Fruit fly (Drosophila melanogaster) whole organism, larva: ENCODE measurements around the gene CG42324.

Experiments used
- noc ChIP-seq: fragments of 200-800 bp; sonication (Bioruptor generic); optimal IDR thresholded peaks from 3 replicates; lab custom pipeline; 2019; ENCODE audit warnings: missing biosample characterization, mild to moderate bottlenecking, missing genetic modification characterization, moderate library complexity

The CG42324 gene

DNA sequence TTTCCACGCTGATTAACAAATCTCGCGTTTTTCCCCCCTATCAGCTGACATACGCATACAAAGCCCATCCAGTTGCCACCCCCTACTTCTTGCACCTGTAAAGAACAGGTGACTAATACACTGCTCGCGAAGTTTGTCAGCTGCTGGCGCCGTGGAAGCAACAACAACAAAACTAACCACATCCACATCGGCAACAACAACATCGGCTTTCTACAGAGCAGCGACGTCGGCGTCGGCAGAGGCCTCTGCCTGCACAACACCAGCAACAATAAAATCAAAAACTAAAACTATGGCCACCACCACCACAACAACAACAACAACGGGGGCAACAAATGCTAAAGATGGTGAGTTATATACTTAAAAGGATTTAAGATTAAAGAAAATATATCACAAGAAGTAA is 44.2 kb downstream of the CG42324 start:
- no peak for TF ChIP-seq noc (tag; lab: Kevin White, UChicago)

DNA sequence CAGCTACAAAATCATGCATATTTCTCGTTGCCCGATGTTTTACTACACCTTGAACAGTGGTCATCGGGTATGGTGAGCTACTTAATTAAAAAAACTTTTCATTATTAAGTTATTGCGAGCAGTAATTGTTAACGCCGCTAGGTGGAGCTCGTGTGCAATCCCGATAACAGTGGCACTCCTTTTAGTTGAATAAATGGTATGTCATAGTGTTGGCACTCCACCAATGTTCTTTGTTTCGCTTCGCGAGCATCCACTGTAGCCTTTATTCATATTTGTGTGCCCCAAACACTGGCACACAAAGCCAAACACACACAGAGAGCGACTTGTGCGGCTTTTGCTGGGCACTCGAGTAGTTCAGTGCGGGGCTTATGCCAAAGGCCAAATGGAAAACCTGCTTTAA is 45.6 kb downstream of the CG42324 start:
- TF ChIP-seq noc (tag; lab: Kevin White, UChicago) = peak; percentile 81

DNA sequence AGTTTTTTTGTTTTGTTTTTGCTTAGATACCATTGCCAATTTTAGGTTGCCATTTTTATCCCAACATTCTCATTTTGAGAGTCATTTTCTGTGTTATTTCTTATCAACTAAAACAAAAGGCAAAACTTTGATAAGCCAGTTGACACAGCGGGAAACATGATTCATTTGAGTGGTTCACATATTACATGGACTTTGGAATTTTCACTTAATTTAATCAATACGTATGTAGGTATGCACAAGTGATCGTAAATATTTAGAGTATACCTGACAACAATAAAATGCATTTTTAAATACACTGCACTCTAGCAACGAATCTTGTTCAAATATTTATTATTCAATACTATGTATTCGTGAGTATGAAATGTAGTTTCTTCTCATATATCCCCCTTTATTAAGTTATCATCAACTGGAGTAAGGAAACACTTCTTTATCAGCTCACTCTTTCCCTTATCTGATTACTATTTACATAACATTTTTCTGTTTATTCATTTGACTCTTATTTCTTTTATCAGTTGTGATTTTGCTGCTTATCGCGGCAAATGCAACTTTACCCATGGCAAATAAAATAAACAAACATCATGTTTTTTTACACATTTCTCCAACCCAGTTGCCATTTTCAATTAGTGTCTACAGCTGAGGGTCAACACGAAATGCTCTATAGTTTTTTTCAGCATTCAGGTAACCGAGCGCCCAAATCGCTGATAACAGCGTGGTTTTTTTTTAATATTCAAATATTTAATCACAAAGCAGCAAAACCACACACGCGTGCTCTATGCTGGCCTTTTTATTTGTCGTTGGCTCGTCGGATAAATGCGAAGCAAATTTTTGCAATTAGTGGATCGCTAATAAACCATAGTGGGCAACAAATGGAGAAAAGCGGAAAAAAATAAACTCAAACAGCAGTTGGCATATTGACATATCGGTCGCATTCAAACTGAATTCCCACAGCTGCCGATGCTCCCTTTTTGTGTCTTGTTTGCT is 46.6 kb downstream of the CG42324 start:
- TF ChIP-seq noc (tag; lab: Kevin White, UChicago) = peak; percentile 60

DNA sequence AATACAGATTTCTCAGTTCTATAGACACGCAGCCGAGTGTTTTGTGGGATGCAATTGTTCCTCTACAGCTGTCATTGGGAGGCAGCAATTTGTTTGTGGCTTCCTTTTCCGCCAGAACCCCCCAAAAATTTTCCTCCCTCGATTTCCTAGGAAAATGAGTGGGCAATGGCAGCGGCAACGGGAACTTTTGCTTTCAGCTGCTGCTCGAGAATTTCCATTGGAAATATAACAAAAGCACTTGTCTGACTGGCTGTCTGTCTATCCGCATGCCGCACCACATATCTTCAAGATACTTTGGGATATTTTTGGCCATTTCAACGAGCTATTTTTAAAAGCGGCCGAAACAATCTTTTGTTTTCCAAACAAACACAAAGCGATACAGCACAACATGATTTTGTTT is 51.5 kb downstream of the CG42324 start:
- no peak for TF ChIP-seq noc (tag; lab: Kevin White, UChicago)

DNA sequence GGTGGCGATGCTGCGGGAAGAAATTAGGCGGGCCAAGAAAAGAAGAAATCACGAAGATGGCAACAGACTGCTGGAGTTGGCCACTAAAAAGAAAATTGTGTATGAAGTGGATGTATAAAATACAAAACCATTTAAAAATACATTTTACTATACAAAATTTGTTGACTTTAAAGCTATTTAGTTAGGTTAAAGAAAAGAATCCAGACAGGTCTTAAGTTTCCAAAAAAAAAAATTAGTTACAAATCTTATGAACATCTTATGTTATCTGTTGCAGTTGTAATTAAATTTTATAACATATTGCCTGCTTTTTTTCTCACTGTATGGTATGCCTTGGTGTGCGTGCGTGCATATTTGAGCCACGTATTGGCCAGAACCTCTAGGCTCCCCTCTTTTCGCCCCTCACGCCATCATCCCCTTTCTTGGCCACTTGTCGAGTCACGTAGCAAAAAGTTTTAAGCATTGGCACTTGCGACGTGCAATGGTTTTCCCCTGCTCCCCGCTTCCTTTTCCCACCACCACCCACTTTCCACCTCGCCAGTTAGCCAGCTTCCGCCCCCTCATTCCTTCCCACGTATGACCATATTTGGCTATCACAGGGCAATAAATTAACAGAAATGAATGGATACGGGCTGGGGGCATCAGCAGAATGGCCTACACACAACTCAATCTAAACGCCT is 58.5 kb downstream of the CG42324 start:
- TF ChIP-seq noc (tag; lab: Kevin White, UChicago) = no peak

DNA sequence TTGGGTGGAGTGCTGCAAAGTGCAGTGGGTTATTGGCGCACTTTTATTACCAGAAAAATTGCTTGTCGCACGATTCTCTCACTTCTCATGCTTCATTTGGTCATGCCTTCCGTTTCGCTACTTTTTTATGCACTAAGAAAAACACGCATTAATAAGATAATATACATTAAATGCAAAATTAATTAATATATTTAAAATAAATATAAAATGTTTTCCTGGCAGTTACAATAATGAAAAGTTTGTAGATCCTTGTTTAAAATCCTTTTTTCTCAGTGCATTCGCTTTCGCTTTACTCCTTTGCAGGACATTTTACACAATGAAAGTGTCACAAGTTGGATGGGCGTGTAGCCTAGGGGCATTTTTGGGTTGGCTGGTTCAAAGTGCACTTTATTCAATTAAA is 59.1 kb downstream of the CG42324 start:
- no peak for TF ChIP-seq noc (tag; lab: Kevin White, UChicago)

DNA sequence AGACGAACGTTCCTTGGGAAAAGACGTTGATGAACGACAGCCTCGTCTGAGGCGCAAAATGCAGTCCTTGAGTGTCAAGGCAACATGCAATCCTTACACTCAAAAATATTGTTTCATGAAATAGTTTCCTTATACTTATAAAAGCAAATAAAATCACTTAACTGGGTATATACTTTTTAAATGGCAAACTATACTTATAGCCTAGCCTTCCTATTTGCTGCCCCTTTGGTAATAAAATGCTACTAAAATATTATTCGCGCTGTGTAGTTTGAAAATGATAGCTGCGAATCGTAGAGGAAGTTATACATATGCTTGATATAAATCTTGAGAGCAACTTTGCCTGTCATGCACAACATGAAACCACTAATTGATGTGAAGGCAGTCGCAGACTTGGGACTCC is 60.6 kb downstream of the CG42324 start:
- no peak for TF ChIP-seq noc (tag; lab: Kevin White, UChicago)

DNA sequence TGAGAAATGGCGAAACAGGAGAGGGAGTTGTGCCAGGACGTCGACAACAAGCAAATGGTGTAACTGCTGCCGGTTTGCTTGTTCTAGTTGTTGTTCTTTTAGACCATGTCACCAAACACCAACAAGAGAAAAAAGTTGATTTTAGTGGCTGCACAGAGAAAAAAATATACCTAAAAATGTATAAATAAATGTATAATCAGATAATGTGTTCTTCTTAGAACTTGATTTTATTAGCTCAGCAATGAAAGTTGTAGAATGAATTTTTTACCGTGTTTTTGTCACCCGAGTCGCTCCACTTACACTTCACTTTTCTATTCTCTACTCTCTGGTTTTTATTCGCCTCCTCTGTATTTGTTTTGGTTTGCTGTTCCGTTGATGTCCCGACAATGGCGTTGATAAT is 62.0 kb downstream of the CG42324 start:
- no peak for TF ChIP-seq noc (tag; lab: Kevin White, UChicago)

DNA sequence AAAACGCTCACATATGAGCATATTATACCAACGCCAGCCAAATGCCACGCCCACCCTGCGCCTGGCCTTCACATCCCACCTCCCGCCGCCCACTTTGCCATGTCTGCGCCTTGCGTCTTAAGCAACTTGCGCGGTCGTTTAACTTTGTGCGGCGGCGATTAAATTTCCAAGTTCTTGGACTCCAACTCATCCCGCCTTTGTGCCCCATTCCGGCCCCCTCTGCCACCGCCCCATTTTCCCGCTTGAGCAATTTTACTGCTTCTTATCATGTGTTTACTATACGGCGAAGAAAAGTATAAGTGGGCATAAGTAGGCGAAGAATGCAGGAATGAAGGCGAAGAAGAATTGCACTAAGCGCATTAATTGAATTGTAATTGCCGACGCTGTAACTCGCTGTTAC is 63.4 kb downstream of the CG42324 start:
- no peak for TF ChIP-seq noc (tag; lab: Kevin White, UChicago)

DNA sequence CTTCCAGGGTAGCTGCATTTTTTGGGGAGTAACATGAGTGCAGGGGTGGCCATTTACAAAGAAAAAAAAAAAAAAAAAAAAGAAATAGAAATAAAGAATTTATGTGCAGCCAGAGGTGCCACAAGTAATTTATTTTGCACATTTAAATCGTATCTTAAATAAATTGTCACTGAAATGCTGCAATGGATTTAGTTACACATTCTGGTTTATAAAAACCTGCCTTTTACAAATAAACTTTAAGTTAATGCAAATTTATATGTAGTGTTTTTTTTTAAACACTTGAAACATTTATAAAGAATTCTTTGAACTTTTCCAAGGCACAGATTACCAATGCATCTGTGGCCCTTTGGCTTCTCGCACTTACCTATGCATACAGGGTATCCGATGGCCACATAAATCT is 64.2 kb downstream of the CG42324 start:
- TF ChIP-seq noc (tag; lab: Kevin White, UChicago) = no peak

DNA sequence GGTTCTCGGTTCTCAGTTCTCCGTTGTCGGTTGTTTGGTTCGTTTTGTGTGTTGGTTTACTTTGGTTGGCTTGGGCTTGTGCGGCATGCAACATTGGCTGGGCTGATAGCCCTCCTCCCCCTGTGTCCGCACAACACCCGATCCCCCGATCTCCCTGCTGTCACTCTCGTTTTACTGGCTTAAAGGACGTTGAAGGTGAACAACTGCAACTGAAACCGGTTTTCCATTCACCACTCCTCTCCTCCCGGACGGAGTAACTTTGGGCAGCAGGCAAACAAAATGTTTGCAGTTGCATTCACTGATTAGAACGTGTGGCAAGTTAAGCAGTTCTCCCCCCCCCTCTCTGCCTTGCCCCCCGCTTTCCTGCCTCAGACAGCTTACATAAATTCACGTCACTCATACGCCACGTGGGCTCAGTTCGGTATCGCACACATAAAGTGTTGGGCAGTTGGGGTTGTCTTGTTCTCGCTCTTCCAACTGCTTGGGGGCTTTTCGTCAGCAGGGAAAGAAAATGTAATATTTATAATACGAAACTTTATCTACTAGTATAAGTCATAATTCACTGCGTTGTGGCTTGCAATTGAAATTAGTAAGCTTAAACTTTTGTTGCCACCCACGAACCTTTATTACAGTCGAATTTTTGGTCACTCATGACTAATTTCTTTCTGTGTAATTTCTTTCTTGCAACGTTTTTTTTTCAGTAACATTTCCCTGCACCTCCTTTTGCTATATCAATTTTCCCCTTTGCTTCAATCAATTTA is 64.8 kb downstream of the CG42324 start:
- TF ChIP-seq noc (tag; lab: Kevin White, UChicago) = no peak

DNA sequence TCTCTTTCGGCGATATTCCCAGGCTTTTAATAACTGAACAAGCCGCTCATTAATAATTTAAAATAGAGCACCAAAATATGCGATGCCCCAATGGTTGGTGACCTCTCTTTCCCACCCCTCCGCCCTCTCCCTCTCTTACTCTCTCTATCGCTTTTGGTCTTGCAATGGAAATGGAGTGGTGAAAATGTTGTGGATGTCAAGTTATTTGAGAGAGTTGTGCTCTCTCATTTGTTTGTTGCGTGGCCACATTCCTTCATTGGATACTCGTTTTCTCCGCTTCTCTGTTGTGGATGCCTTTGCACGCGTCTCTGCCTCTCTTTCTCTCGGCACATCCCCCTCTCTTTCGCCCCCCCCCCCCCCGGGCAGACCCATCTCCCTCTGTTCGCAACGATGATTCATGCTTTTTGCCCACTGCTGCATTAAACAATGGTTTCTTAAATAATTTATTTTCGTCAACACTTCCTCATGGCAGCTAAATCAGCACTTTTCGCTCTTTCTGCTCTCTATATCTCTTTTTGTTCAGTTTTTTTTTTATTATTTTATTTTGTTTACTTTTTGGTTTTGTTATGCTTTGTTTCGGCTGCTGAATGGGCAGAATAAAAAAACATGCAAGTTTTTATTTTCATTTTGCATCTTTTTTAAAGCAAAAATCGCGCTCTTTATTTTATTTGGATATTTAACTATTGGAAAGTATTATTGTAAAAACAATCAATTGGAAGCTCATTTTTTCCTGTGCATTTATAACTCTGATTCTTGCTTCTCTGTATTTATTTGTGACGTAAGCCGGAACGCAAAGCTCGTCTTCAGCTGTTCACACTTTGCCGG is 70.5 kb downstream of the CG42324 start:
- TF ChIP-seq noc (tag; lab: Kevin White, UChicago) = no peak

DNA sequence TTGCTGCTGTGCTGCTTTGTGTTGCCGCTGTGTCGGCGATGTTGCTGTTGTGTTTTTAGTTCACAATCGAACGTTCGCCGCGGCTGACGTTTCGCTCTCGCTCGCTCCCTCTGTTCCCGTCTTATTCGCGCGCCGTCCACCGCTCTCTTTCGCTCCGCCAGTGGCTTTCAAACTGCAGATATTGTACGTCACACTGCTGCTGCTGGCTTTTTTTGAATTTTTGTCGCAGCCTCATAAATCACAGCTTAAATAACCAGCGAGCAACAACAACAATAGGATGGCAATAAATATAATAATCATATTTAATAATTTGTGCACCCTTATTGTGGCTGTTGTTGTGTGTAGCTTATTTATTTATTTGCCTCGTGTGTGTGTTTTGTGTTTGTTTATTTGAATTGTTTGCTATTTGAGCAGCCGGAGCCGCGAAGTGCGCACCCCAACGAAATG is 71.3 kb downstream of the CG42324 start:
- TF ChIP-seq noc (tag; lab: Kevin White, UChicago) = peak; percentile 25

DNA sequence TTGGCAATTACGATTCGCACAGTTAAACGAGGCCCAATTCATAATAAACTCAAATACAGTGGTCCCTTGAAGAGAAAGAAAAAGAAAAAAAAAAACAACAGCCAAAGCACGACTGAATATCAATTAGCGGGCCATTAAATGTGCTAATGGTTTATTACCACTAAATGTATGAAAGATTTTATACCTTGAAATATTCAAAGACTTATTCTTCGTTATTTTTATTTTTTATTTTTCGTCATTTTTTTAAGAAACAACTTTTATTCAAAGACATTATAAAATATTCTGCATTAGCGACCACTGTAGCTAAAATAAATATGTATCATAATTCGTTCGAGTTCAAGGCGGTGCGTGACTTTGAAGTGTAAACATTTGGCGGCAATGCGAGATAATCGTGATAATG is 72.0 kb downstream of the CG42324 start:
- TF ChIP-seq noc (tag; lab: Kevin White, UChicago) = peak; percentile 52

DNA sequence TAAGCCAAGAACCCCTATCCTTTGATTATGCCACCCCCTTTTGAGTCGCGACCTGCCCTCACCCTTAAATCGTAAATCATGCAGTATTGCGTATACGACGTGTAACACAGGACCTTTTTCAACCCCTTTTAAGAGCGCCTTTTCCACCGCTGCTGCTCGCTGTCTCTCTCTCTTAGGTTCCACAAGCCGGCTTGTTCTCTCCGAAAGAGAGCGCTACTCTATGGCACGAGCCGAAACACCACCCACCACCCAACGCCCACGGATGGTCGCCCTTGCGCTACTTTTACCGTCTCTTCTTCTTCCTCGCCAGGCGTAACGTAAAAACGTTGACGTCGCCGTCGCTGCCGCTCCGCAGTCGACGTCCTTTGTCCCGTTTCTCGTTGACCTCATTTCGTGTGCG is 72.7 kb downstream of the CG42324 start:
- TF ChIP-seq noc (tag; lab: Kevin White, UChicago) = no peak
